Worm (Caenorhabditis elegans): ENCODE measurements around the gene bcs-1.

Gene bcs-1

DNA sequence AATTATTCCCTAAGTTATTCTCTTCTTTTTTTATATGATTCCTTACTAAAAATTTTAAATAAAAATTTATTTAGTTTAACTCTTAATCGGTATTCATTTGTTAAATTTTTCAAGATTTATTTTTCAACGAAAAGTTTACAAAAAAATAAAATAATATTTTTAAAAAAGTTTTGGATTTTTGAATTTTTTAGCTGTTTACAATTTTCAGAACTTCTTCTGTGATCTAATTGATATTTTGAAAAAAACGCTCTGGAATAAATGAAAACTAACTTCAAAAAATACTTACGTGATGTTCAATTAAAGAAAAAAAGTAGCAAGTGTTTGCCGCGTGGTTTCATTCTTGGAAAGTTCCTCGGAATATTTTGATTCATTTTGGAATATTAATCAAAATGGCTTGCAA is 25.6 kb upstream of the bcs-1 start, which contains the start of gene decr-1.2:
decr-1.2 (plus strand) TSS at position 301 of the 400 bp plus-strand sequence.
- TF ChIP-seq ceh-36 (tag; optimal IDR thresholded peaks at IDR 0.05) (no peak), tbx-11 (GFP tag; IDR thresholded peaks at IDR 0.05) (no peak), hmbx-1 (tag; optimal IDR thresholded peaks at IDR 0.05) (no peak), F13C5.2 (tag; optimal IDR thresholded peaks at IDR 0.05) (no peak), tbx-37 (GFP tag; conservative IDR thresholded peaks at IDR 0.05) (no peak), sea-1 (GFP tag; conservative IDR thresholded peaks at IDR 0.05) (no peak), aly-1 (tag; optimal IDR thresholded peaks at IDR 0.05) (no peak), flt-1 (GFP tag; IDR thresholded peaks at IDR 0.05) (no peak), ceh-13 (GFP tag; optimal IDR thresholded peaks at IDR 0.05) (no peak), pes-1 (GFP tag; IDR thresholded peaks at IDR 0.05) (no peak), scrt-1 (GFP tag; IDR thresholded peaks at IDR 0.05) (no peak), ama-1 (optimal IDR thresholded peaks at IDR 0.05) (no peak), B0310.2 (tag; optimal IDR thresholded peaks at IDR 0.05) (no peak), hmg-4 (GFP tag; optimal IDR thresholded peaks at IDR 0.05) (no peak)

- TF ChIP-seq ets-7 (tag; optimal IDR thresholded peaks at IDR 0.05), result peak; percentile 74
- no peak for TF ChIP-seq ama-1 (optimal IDR thresholded peaks at IDR 0.05)
- peak; percentile 70 for TF ChIP-seq tra-4 (tag; optimal IDR thresholded peaks at IDR 0.05)
- peak; percentile 92 for TF ChIP-seq flt-1 (GFP tag; IDR thresholded peaks at IDR 0.05)
- TF ChIP-seq ceh-13 (GFP tag; optimal IDR thresholded peaks at IDR 0.05), result peak; percentile 76
- peak; percentile 92 for TF ChIP-seq scrt-1 (GFP tag; IDR thresholded peaks at IDR 0.05)
- TF ChIP-seq sea-1 (GFP tag; conservative IDR thresholded peaks at IDR 0.05), result peak; percentile 85
- TF ChIP-seq pes-1 (GFP tag; IDR thresholded peaks at IDR 0.05), result peak; percentile 90
- TF ChIP-seq hmbx-1 (tag; optimal IDR thresholded peaks at IDR 0.05), result peak; percentile 77
- peak; percentile 84 for TF ChIP-seq aly-1 (tag; optimal IDR thresholded peaks at IDR 0.05)
- peak; percentile 93 for TF ChIP-seq hmg-4 (GFP tag; optimal IDR thresholded peaks at IDR 0.05)
- TF ChIP-seq tbx-37 (GFP tag; conservative IDR thresholded peaks at IDR 0.05), result peak; percentile 82
- peak; percentile 86 for TF ChIP-seq F13C5.2 (tag; optimal IDR thresholded peaks at IDR 0.05)
- peak; percentile 91 for TF ChIP-seq tbx-11 (GFP tag; IDR thresholded peaks at IDR 0.05)
- peak; percentile 81 for TF ChIP-seq B0310.2 (tag; optimal IDR thresholded peaks at IDR 0.05)
- peak; percentile 74 for TF ChIP-seq hnd-1 (tag; optimal IDR thresholded peaks at IDR 0.05)
- peak; percentile 90 for TF ChIP-seq ceh-36 (tag; optimal IDR thresholded peaks at IDR 0.05)
Observed at ce11 chrII:8546975-8547374, 23.9 kb upstream of the bcs-1 start.

- TF ChIP-seq aly-1 (tag; optimal IDR thresholded peaks at IDR 0.05) (no peak), scrt-1 (GFP tag; IDR thresholded peaks at IDR 0.05) (no peak), hmbx-1 (tag; optimal IDR thresholded peaks at IDR 0.05) (no peak), tbx-37 (GFP tag; conservative IDR thresholded peaks at IDR 0.05) (no peak), ceh-36 (tag; optimal IDR thresholded peaks at IDR 0.05) (no peak), flt-1 (GFP tag; IDR thresholded peaks at IDR 0.05) (no peak), F13C5.2 (tag; optimal IDR thresholded peaks at IDR 0.05) (no peak), ama-1 (optimal IDR thresholded peaks at IDR 0.05) (no peak), tra-4 (tag; optimal IDR thresholded peaks at IDR 0.05) (no peak), tbx-11 (GFP tag; IDR thresholded peaks at IDR 0.05) (no peak), B0310.2 (tag; optimal IDR thresholded peaks at IDR 0.05) (no peak), ets-7 (tag; optimal IDR thresholded peaks at IDR 0.05) (no peak), sea-1 (GFP tag; conservative IDR thresholded peaks at IDR 0.05) (no peak), hnd-1 (tag; optimal IDR thresholded peaks at IDR 0.05) (no peak), pes-1 (GFP tag; IDR thresholded peaks at IDR 0.05) (no peak), ceh-13 (GFP tag; optimal IDR thresholded peaks at IDR 0.05) (no peak), hmg-4 (GFP tag; optimal IDR thresholded peaks at IDR 0.05) (no peak)
Observed at ce11 chrII:8551100-8551499, 19.8 kb upstream of the bcs-1 start.

DNA sequence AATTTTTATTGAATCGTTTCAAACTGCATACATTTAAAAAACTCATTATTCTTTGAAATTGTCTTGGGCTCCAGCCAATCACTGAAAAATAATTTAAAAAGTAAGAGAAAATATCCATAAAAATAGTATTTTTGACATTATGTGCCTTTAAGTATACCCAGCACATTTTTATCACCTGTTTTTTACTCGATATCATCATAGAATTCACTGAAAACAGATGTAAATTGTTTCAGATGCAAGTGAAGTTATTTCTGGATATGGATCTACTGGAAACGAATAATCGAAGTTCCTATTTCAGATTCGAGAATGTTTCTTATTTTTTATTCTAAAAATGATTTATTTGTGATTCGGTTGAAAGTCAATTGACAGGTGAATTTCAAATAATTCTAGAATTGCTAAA is 16.3 kb upstream of the bcs-1 start:
- TF ChIP-seq B0310.2 (tag; optimal IDR thresholded peaks at IDR 0.05) (no peak), tbx-37 (GFP tag; conservative IDR thresholded peaks at IDR 0.05) (no peak), flt-1 (GFP tag; IDR thresholded peaks at IDR 0.05) (no peak), aly-1 (tag; optimal IDR thresholded peaks at IDR 0.05) (no peak), tbx-11 (GFP tag; IDR thresholded peaks at IDR 0.05) (no peak), ceh-36 (tag; optimal IDR thresholded peaks at IDR 0.05) (no peak), hmbx-1 (tag; optimal IDR thresholded peaks at IDR 0.05) (no peak), sea-1 (GFP tag; conservative IDR thresholded peaks at IDR 0.05) (no peak), scrt-1 (GFP tag; IDR thresholded peaks at IDR 0.05) (no peak), pes-1 (GFP tag; IDR thresholded peaks at IDR 0.05) (no peak), F13C5.2 (tag; optimal IDR thresholded peaks at IDR 0.05) (no peak), hmg-4 (GFP tag; optimal IDR thresholded peaks at IDR 0.05) (no peak), hnd-1 (tag; optimal IDR thresholded peaks at IDR 0.05) (no peak), tra-4 (tag; optimal IDR thresholded peaks at IDR 0.05) (no peak), ceh-13 (GFP tag; optimal IDR thresholded peaks at IDR 0.05) (no peak), ama-1 (optimal IDR thresholded peaks at IDR 0.05) (no peak)

DNA sequence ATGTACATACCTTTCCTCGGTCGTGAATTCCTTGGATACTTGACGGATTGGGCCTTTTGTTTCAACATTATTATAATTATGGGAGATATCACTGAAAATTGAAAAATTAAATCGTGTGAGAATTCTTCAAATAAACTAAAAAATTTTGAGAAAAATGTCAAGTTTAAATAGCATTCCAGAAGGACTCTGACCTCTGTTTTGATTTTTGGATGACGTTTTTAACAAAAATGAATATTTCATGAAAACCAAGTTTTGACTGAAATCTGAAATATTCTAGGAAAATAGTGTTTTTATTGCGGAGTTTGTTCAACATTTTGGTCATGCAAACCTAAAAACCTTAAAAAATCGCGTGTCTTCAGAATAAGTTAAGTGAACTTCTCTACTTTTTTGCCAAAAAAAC is 14.7 kb upstream of the bcs-1 start, which contains the start of gene glb-27:
glb-27 (minus strand) TSS at position 101 of the 400 bp plus-strand sequence.
- no peak for TF ChIP-seq hnd-1 (tag; optimal IDR thresholded peaks at IDR 0.05)
- TF ChIP-seq tbx-37 (GFP tag; conservative IDR thresholded peaks at IDR 0.05), result no peak
- no peak for TF ChIP-seq hmbx-1 (tag; optimal IDR thresholded peaks at IDR 0.05)
- no peak for TF ChIP-seq tbx-11 (GFP tag; IDR thresholded peaks at IDR 0.05)
- no peak for TF ChIP-seq ama-1 (optimal IDR thresholded peaks at IDR 0.05)
- no peak for TF ChIP-seq tra-4 (tag; optimal IDR thresholded peaks at IDR 0.05)
- TF ChIP-seq flt-1 (GFP tag; IDR thresholded peaks at IDR 0.05), result no peak
- no peak for TF ChIP-seq ceh-13 (GFP tag; optimal IDR thresholded peaks at IDR 0.05)
- TF ChIP-seq B0310.2 (tag; optimal IDR thresholded peaks at IDR 0.05), result no peak
- no peak for TF ChIP-seq ets-7 (tag; optimal IDR thresholded peaks at IDR 0.05)
- no peak for TF ChIP-seq scrt-1 (GFP tag; IDR thresholded peaks at IDR 0.05)
- no peak for TF ChIP-seq ceh-36 (tag; optimal IDR thresholded peaks at IDR 0.05)

- TF ChIP-seq pes-1 (GFP tag; IDR thresholded peaks at IDR 0.05) (no peak), B0310.2 (tag; optimal IDR thresholded peaks at IDR 0.05) (no peak)
Observed at ce11 chrII:8559188-8559587, 11.7 kb upstream of the bcs-1 start.

- TF ChIP-seq pes-1 (GFP tag; IDR thresholded peaks at IDR 0.05) (no peak), sea-1 (GFP tag; conservative IDR thresholded peaks at IDR 0.05) (peak; percentile 70), ceh-36 (tag; optimal IDR thresholded peaks at IDR 0.05) (peak; percentile 9), ets-7 (tag; optimal IDR thresholded peaks at IDR 0.05) (peak; percentile 8), hmbx-1 (tag; optimal IDR thresholded peaks at IDR 0.05) (no peak), ceh-13 (GFP tag; optimal IDR thresholded peaks at IDR 0.05) (no peak), flt-1 (GFP tag; IDR thresholded peaks at IDR 0.05) (peak; percentile 57; the same call in 1 of the 2 replicates), aly-1 (tag; optimal IDR thresholded peaks at IDR 0.05) (peak; percentile 69), ama-1 (optimal IDR thresholded peaks at IDR 0.05) (no peak), F13C5.2 (tag; optimal IDR thresholded peaks at IDR 0.05) (peak; percentile 95), tbx-37 (GFP tag; conservative IDR thresholded peaks at IDR 0.05) (peak; percentile 35), tra-4 (tag; optimal IDR thresholded peaks at IDR 0.05) (peak; percentile 50), scrt-1 (GFP tag; IDR thresholded peaks at IDR 0.05) (0 out of 2 replicates have a peak, but pooled peaks have one; percentile 55), tbx-11 (GFP tag; IDR thresholded peaks at IDR 0.05) (no peak), B0310.2 (tag; optimal IDR thresholded peaks at IDR 0.05) (no peak), hnd-1 (tag; optimal IDR thresholded peaks at IDR 0.05) (no peak), hmg-4 (GFP tag; optimal IDR thresholded peaks at IDR 0.05) (peak; percentile 84)
Observed at ce11 chrII:8561227-8561626, 9.7 kb upstream of the bcs-1 start, which contains the start of gene iff-2. Gene iff-2, minus strand, starts transcription at chrII:8561367.
